Worm (Caenorhabditis elegans) whole organism, early embryonic: ENCODE results near the gene rpl-20.

ENCODE experiments used
- B0310.2 ChIP-seq: sonication (generic microtip); optimal IDR thresholded peaks from 2 replicates; lab custom pipeline; 2016; ENCODE audit warnings: mild to moderate bottlenecking, missing genetic modification characterization, missing compliant biosample characterization
- F13C5.2 ChIP-seq: sonication (generic microtip); optimal IDR thresholded peaks from 2 replicates; lab custom pipeline; 2017; ENCODE audit warnings: mild to moderate bottlenecking, missing genetic modification characterization, inconsistent platforms, missing compliant biosample characterization
- aly-1 ChIP-seq: sonication (generic microtip); optimal IDR thresholded peaks from 2 replicates; lab custom pipeline; 2016; ENCODE audit warnings: missing genetic modification characterization, missing compliant biosample characterization
- ama-1 ChIP-seq: fragments of 150-350 bp; optimal IDR thresholded peaks from 2 replicates; lab custom pipeline; 2014
- ceh-13 ChIP-seq: fragments of 200-800 bp; sonication (Bioruptor generic); optimal IDR thresholded peaks from 2 replicates; lab custom pipeline; 2018; ENCODE audit warnings: mild to moderate bottlenecking, missing genetic modification characterization, missing compliant biosample characterization
- ceh-36 ChIP-seq: sonication (generic microtip); optimal IDR thresholded peaks from 2 replicates; lab custom pipeline; 2016; ENCODE audit warnings: missing genetic modification characterization, inconsistent platforms, missing compliant biosample characterization
- ets-7 ChIP-seq: sonication (generic microtip); optimal IDR thresholded peaks from 2 replicates; lab custom pipeline; 2016; ENCODE audit warnings: missing genotype, missing genetic modification characterization, missing compliant biosample characterization
- flt-1 ChIP-seq: fragments of 200-800 bp; sonication (Bioruptor generic); IDR thresholded peaks from 2 replicates; pipeline ENCODE4 v1.3.6; 2022; ENCODE audit warnings: missing genetic modification characterization, missing compliant biosample characterization
- hmbx-1 ChIP-seq: sonication (generic microtip); optimal IDR thresholded peaks from 2 replicates; lab custom pipeline; 2016; ENCODE audit warnings: mild to moderate bottlenecking, missing genetic modification characterization, missing compliant biosample characterization
- hmg-4 ChIP-seq: fragments of 200-800 bp; sonication (Bioruptor generic); optimal IDR thresholded peaks from 2 replicates; lab custom pipeline; 2018; ENCODE audit warnings: mild to moderate bottlenecking, missing genetic modification characterization, missing compliant biosample characterization
- hnd-1 ChIP-seq: sonication (generic microtip); optimal IDR thresholded peaks from 2 replicates; lab custom pipeline; 2016; ENCODE audit warnings: missing genetic modification characterization, missing compliant biosample characterization
- pes-1 ChIP-seq: fragments of 200-800 bp; sonication (Bioruptor generic); IDR thresholded peaks from 2 replicates; pipeline ENCODE4 v1.3.6; 2022; ENCODE audit warnings: missing genetic modification reagents, missing genetic modification characterization, missing compliant biosample characterization
- scrt-1 ChIP-seq: fragments of 200-800 bp; sonication (Bioruptor generic); IDR thresholded peaks from 2 replicates; pipeline ENCODE4 v1.3.6; 2022; ENCODE audit warnings: missing genetic modification characterization, missing compliant biosample characterization
- sea-1 ChIP-seq: fragments of 200-800 bp; sonication (Bioruptor generic); conservative IDR thresholded peaks from 2 replicates; pipeline ENCODE4 v1.3.6; 2022; ENCODE audit warnings: missing genetic modification characterization, missing compliant biosample characterization
- tbx-11 ChIP-seq: fragments of 200-800 bp; sonication (Bioruptor generic); IDR thresholded peaks from 2 replicates; pipeline ENCODE4 v1.3.6; 2022; ENCODE audit warnings: missing genetic modification characterization, missing compliant biosample characterization
- tbx-37 ChIP-seq: fragments of 200-800 bp; sonication (Bioruptor generic); conservative IDR thresholded peaks from 2 replicates; pipeline ENCODE4 v1.3.6; 2022; ENCODE audit warnings: missing genetic modification reagents, missing genetic modification characterization, missing compliant biosample characterization
- tra-4 ChIP-seq: sonication (generic microtip); optimal IDR thresholded peaks from 2 replicates; lab custom pipeline; 2017; ENCODE audit warnings: missing genetic modification characterization, missing compliant biosample characterization

Gene rpl-20

ce11 chrIV:4749728-4750278 lies at the start of gene rpl-20, which contains the start of gene Y17G9B.5:
rpl-20 (minus strand) TSS chrIV:4749778.
Y17G9B.5 (plus strand) TSS chrIV:4750240.
- TF ChIP-seq aly-1 (tag; lab: Kevin White, UChicago) = no peak
- peak; percentile 76 for TF ChIP-seq tbx-37 (GFP tag; lab: Robert Waterston, UW)
- peak; percentile 81 for TF ChIP-seq pes-1 (GFP tag; lab: Robert Waterston, UW)
- no peak for TF ChIP-seq ama-1 (lab: Kevin White, UChicago)
- peak; percentile 72 for TF ChIP-seq hnd-1 (tag; lab: Kevin White, UChicago)
- TF ChIP-seq flt-1 (GFP tag; lab: Robert Waterston, UW) = peak; percentile 84
- TF ChIP-seq hmg-4 (GFP tag; lab: Kevin White, UChicago) = peak; percentile 81
- TF ChIP-seq sea-1 = peak; percentile 87
- TF ChIP-seq F13C5.2 (tag; lab: Kevin White, UChicago) = peak; percentile 99
- TF ChIP-seq ceh-13 = peak; percentile 63
- peak; percentile 73 for TF ChIP-seq tra-4 (tag; lab: Kevin White, UChicago)
- peak; percentile 85 for TF ChIP-seq ceh-36 (tag; lab: Kevin White, UChicago)
- peak; percentile 78 for TF ChIP-seq tbx-11
- TF ChIP-seq hmbx-1 (tag; lab: Kevin White, UChicago) = peak; percentile 75
- TF ChIP-seq ets-7 = peak; percentile 54
- TF ChIP-seq scrt-1 = peak; percentile 80
- peak; percentile 49 for TF ChIP-seq B0310.2 (tag; lab: Kevin White, UChicago)

- no peak for TF ChIP-seq flt-1 (GFP tag; lab: Robert Waterston, UW)
- no peak for TF ChIP-seq aly-1 (tag; lab: Kevin White, UChicago)
- no peak for TF ChIP-seq ama-1 (lab: Kevin White, UChicago)
- TF ChIP-seq pes-1 (GFP tag; lab: Robert Waterston, UW) = no peak
- TF ChIP-seq ceh-13 = no peak
Observed at ce11 chrIV:4799114-4799513, 49.5 kb upstream of the rpl-20 start, which contains the start of gene eor-1. eor-1 (minus strand) TSS chrIV:4799178.

DNA sequence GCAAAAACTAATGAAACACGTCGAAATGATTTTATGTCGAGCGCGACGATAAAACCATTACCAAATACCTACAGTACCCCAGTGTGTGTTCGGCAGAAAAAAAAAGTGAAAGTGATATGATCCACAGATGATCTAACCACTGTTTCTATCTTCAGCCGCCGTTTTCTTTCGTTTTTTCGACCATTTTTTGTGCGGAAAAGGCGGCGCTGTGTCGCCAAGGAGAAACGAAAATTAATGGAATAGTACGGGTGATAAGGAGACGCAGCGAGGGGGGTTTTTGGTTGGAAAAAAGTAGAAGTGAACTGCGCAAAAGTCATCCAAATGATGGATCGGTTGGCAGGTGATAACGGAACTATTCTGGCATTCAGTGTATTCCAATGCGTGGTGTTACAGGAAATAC lies 45.5 kb upstream of the rpl-20 start:
- TF ChIP-seq aly-1 (tag; lab: Kevin White, UChicago) = no peak
- no peak for TF ChIP-seq ceh-36 (tag; lab: Kevin White, UChicago)
- no peak for TF ChIP-seq ama-1 (lab: Kevin White, UChicago)
- no peak for TF ChIP-seq scrt-1
- no peak for TF ChIP-seq tra-4 (tag; lab: Kevin White, UChicago)
- TF ChIP-seq sea-1 = no peak
- TF ChIP-seq flt-1 (GFP tag; lab: Robert Waterston, UW) = no peak
- no peak for TF ChIP-seq hmbx-1 (tag; lab: Kevin White, UChicago)
- no peak for TF ChIP-seq tbx-11
- TF ChIP-seq tbx-37 (GFP tag; lab: Robert Waterston, UW) = no peak
- TF ChIP-seq F13C5.2 (tag; lab: Kevin White, UChicago) = no peak
- TF ChIP-seq ets-7 = no peak
- TF ChIP-seq ceh-13 = no peak

ce11 chrIV:4789445-4789844 lies 39.9 kb upstream of the rpl-20 start, which contains the start of gene R11E3.1:
R11E3.1 (plus strand) TSS chrIV:4789745.
- TF ChIP-seq sea-1 (no peak), hmg-4 (GFP tag; lab: Kevin White, UChicago) (no peak), aly-1 (tag; lab: Kevin White, UChicago) (no peak), tra-4 (tag; lab: Kevin White, UChicago) (no peak), ceh-13 (no peak), hmbx-1 (tag; lab: Kevin White, UChicago) (no peak), tbx-37 (GFP tag; lab: Robert Waterston, UW) (no peak), scrt-1 (no peak), ama-1 (lab: Kevin White, UChicago) (no peak), hnd-1 (tag; lab: Kevin White, UChicago) (no peak)

DNA sequence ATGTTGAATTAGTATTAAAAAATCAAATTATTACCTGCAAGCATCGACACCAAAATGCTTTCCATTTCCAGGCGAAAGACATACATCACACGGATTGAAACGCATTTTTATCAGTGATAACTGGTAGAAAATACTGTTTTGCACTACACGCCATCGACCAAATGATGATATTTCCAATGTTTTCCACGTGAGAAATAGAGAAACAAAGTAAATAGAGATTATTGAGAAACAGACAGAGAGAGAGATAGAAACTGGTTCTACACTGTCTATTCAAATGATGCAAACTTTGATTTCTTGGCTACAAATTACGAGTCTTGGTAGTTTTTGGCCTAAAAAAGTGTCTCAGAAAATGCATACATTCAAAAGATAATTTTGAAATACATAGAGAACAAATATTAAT lies 38.8 kb upstream of the rpl-20 start, which contains the start of gene nhr-104:
Gene nhr-104, minus strand, starts transcription at position 361 of the 400 bp plus-strand sequence.
- TF ChIP-seq sea-1 (no peak), flt-1 (GFP tag; lab: Robert Waterston, UW) (no peak), ceh-36 (tag; lab: Kevin White, UChicago) (no peak), hmbx-1 (tag; lab: Kevin White, UChicago) (no peak), scrt-1 (no peak), aly-1 (tag; lab: Kevin White, UChicago) (no peak), hmg-4 (GFP tag; lab: Kevin White, UChicago) (no peak), B0310.2 (tag; lab: Kevin White, UChicago) (no peak), ceh-13 (no peak), pes-1 (GFP tag; lab: Robert Waterston, UW) (no peak), ets-7 (no peak), F13C5.2 (tag; lab: Kevin White, UChicago) (no peak), hnd-1 (tag; lab: Kevin White, UChicago) (no peak), tra-4 (tag; lab: Kevin White, UChicago) (no peak), tbx-37 (GFP tag; lab: Robert Waterston, UW) (no peak), ama-1 (lab: Kevin White, UChicago) (no peak), tbx-11 (no peak)

DNA sequence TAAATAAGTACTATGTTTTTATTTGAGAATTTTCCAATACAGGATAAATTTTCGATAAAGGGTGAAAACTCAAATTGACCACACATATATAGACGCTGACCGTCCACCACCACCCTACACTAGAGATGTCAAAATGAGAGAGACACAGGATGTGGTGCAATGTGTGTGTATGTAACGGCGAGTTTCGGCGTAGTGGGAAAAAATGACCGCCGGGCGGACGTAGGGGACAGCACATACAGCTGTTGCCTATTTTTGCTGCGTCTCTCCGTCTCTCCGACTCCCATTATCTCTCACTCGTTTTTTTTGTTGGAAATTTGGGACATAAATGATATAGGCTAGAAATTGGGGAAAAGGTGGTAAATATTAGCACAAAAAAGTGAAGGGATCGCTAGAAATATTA lies 31.5 kb upstream of the rpl-20 start:
- TF ChIP-seq hmg-4 (GFP tag; lab: Kevin White, UChicago) (peak; percentile 55), ets-7 (no peak), F13C5.2 (tag; lab: Kevin White, UChicago) (peak; percentile 18)

DNA sequence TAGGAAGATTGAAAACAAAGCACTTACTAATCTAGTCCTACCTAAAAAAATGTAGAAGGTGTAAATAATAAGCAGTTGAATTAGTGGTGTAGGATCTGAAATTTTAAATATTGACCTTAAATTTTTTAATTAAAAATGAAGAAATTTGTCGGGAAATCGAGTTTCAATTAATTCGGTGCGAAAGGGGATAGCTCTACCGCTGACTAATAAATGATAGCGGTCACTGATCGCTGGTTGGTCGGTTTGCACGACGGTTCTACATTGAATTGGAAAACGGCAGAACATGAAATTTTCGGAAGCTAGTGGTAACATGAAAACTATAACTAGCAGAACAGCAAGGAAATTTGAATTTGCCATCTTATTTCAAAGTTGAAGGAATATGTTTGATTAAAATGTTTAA lies 30.6 kb upstream of the rpl-20 start, which contains the start of gene set-15:
Gene set-15, minus strand, starts transcription at position 101 of the 400 bp plus-strand sequence.
- TF ChIP-seq tbx-11 = no peak
- TF ChIP-seq tbx-37 (GFP tag; lab: Robert Waterston, UW) = no peak

DNA sequence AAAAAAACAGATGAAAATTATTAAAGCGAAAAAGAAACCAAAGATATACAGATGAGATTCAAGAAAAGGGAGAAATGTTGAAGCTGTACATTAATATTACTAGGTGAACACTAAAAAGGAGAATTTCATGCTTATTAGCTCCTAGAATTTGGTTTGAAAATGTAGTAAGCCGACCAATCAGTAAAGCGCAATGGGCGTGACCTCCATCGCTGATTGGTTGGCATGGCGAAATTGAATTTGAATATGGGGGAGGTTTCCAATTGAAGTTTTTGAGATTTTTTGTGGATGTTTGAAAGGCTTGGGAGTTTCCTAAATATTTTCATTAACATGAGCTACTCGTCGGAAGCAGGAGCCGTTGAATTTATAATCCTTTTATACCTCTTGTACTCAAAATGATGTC lies 26.9 kb upstream of the rpl-20 start:
- no peak for TF ChIP-seq hmbx-1 (tag; lab: Kevin White, UChicago)
- TF ChIP-seq B0310.2 (tag; lab: Kevin White, UChicago) = no peak
- TF ChIP-seq ama-1 (lab: Kevin White, UChicago) = no peak
- no peak for TF ChIP-seq ceh-13
- no peak for TF ChIP-seq hmg-4 (GFP tag; lab: Kevin White, UChicago)
- TF ChIP-seq tbx-11 = no peak
- TF ChIP-seq aly-1 (tag; lab: Kevin White, UChicago) = no peak
- TF ChIP-seq F13C5.2 (tag; lab: Kevin White, UChicago) = no peak
- no peak for TF ChIP-seq ets-7
- no peak for TF ChIP-seq tra-4 (tag; lab: Kevin White, UChicago)
- no peak for TF ChIP-seq pes-1 (GFP tag; lab: Robert Waterston, UW)
- TF ChIP-seq tbx-37 (GFP tag; lab: Robert Waterston, UW) = no peak
- TF ChIP-seq scrt-1 = no peak
- no peak for TF ChIP-seq hnd-1 (tag; lab: Kevin White, UChicago)
- no peak for TF ChIP-seq sea-1
- TF ChIP-seq ceh-36 (tag; lab: Kevin White, UChicago) = no peak
- no peak for TF ChIP-seq flt-1 (GFP tag; lab: Robert Waterston, UW)
